Worm (Caenorhabditis elegans): ENCODE results near the gene rig-1.

The rig-1 gene

DNA sequence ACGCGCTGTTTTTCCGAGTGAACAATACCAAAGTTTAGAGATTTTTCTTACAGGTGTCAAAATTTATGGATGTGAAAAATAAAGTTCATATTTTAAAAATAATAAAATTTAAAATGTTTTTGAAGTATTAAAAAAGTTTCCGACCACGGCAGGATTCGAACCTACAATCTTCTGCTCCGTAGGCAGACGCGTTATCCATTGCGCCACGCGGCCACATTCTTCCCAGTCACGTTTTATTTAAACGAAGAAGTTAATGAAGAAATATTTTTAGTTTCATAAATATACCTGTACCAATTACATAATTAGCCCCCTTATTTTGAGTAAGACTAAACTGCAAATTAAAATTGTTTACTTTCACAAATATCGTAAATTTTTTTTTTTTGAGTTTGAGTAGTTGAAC is 19.8 kb upstream of the rig-1 start (continued):
- TF ChIP-seq nhr-10 (tag; optimal IDR thresholded peaks at IDR 0.05) (no peak), pha-4 (GFP tag; IDR thresholded peaks at IDR 0.05) (peak; percentile 79), pha-4 (tag; optimal IDR thresholded peaks at IDR 0.05) (no peak), D1046.2 (GFP tag; IDR thresholded peaks at IDR 0.05) (no peak), egl-43 (GFP tag; IDR thresholded peaks at IDR 0.05) (peak; percentile 67; the same call in 1 of the 2 replicates), F37D6.2 (tag; optimal IDR thresholded peaks at IDR 0.05) (no peak), fos-1 (tag; optimal IDR thresholded peaks at IDR 0.05) (no peak), lin-1 (GFP tag; IDR thresholded peaks at IDR 0.05) (no peak), hlh-11 (tag; optimal IDR thresholded peaks at IDR 0.05) (no peak), lin-13 (GFP tag; optimal IDR thresholded peaks at IDR 0.05) (no peak), ceh-62 (tag; optimal IDR thresholded peaks at IDR 0.05) (no peak), snpc-4 (tag; optimal IDR thresholded peaks at IDR 0.05) (no peak), mdt-29 (GFP tag; IDR thresholded peaks at IDR 0.05) (peak; percentile 62; the same call in 1 of the 2 replicates), ama-1 (optimal IDR thresholded peaks at IDR 0.05) (no peak), zip-2 (tag; optimal IDR thresholded peaks at IDR 0.05) (no peak), lin-39 (tag; optimal IDR thresholded peaks at IDR 0.05) (no peak), spr-3 (GFP tag; optimal IDR thresholded peaks at IDR 0.05) (no peak), fkh-10 (GFP tag; optimal IDR thresholded peaks at IDR 0.05) (no peak), tag-97 (GFP tag; IDR thresholded peaks at IDR 0.05) (no peak), nhr-102 (tag; optimal IDR thresholded peaks at IDR 0.05) (peak; percentile 49), Y75B8A.6 (GFP tag; IDR thresholded peaks at IDR 0.05) (no peak), nhr-25 (tag; optimal IDR thresholded peaks at IDR 0.05; ENCODE audit: borderline replicate concordance, insufficient read depth) (no peak), T20F7.1 (GFP tag; optimal IDR thresholded peaks at IDR 0.05) (no peak), pqm-1 (tag; optimal IDR thresholded peaks at IDR 0.05) (no peak), cey-2 (tag; optimal IDR thresholded peaks at IDR 0.05; ENCODE audit: borderline replicate concordance, insufficient read depth) (no peak), ces-1 (GFP tag; optimal IDR thresholded peaks at IDR 0.05) (no peak), sdz-12 (GFP tag; optimal IDR thresholded peaks at IDR 0.05) (no peak), mxl-2 (GFP tag; conservative IDR thresholded peaks at IDR 0.05) (no peak), aha-1 (tag) (peak; percentile 34), nhr-48 (tag; optimal IDR thresholded peaks at IDR 0.05) (peak; percentile 21), egl-27 (tag; optimal IDR thresholded peaks at IDR 0.05) (no peak), set-16 (GFP tag; IDR thresholded peaks at IDR 0.05) (no peak), dmd-8 (GFP tag; IDR thresholded peaks at IDR 0.05) (peak; percentile 80), hmg-1.1 (GFP tag; IDR thresholded peaks at IDR 0.05) (0 out of 2 replicates have a peak, but pooled peaks have one; percentile 10), lim-7 (GFP tag; IDR thresholded peaks at IDR 0.05) (peak; percentile 78), nhr-6 (tag; optimal IDR thresholded peaks at IDR 0.05) (no peak), ceh-20 (GFP tag; IDR thresholded peaks at IDR 0.05) (no peak), lin-15B (tag; optimal IDR thresholded peaks at IDR 0.05) (no peak), nhr-237 (tag; optimal IDR thresholded peaks at IDR 0.05) (no peak), dmd-9 (GFP tag; IDR thresholded peaks at IDR 0.05) (no peak), attf-4 (tag; optimal IDR thresholded peaks at IDR 0.05) (no peak), arid-1 (GFP tag; conservative IDR thresholded peaks at IDR 0.05) (0 out of 2 replicates have a peak, but pooled peaks have one; percentile 57), zip-11 (GFP tag; IDR thresholded peaks at IDR 0.05) (no peak), skn-1 (tag; optimal IDR thresholded peaks at IDR 0.05) (no peak), gei-8 (GFP tag; optimal IDR thresholded peaks at IDR 0.05) (no peak), saeg-2 (GFP tag; IDR thresholded peaks at IDR 0.05) (no peak), Y5F2A.4 (GFP tag; optimal IDR thresholded peaks at IDR 0.05) (peak; percentile 20), spr-1 (tag; optimal IDR thresholded peaks at IDR 0.05) (peak; percentile 29), hlh-30 (tag; optimal IDR thresholded peaks at IDR 0.05; ENCODE audit: insufficient read depth) (no peak), mdl-1 (tag; optimal IDR thresholded peaks at IDR 0.05) (no peak), madf-9 (GFP tag; conservative IDR thresholded peaks at IDR 0.05) (no peak), nhr-28 (tag; optimal IDR thresholded peaks at IDR 0.05) (no peak), jun-1 (tag; optimal IDR thresholded peaks at IDR 0.05) (no peak)
